Worm (Caenorhabditis elegans): ENCODE results near the gene K08B12.1.

DNA sequence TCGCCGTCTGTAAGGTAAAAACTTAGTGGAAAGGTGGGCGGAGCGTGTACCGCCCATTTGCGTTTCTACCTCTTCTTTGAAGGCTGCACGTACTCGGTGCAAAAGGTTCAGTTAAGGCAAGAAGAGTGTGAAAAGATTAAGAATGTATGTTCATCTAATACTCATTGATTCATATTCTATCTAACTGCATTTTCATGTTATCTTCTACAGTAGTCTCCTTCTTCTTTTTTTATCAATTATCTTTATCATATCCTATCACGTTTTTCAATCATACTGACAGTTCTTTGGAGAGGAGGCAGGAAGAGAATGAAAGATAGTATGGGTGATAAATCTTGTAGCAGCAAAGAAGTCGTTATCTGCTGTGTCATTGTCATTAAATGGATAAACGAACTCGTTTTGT lies 11.8 kb upstream of the K08B12.1 start:
- TF ChIP-seq ceh-40 (GFP tag; IDR thresholded peaks at IDR 0.05): no peak
- no peak for TF ChIP-seq repo-1 (tag; optimal IDR thresholded peaks at IDR 0.05)
- no peak for TF ChIP-seq Y56A3A.18 (GFP tag; IDR thresholded peaks at IDR 0.05)
- TF ChIP-seq Y67H2A.10 (GFP tag; conservative IDR thresholded peaks at IDR 0.05): no peak
- TF ChIP-seq K12H6.12 (tag; optimal IDR thresholded peaks at IDR 0.05): no peak
